Fruit fly (Drosophila melanogaster): Measurements from ENCODE around the gene Rsph9.

Rsph9 gene

DNA sequence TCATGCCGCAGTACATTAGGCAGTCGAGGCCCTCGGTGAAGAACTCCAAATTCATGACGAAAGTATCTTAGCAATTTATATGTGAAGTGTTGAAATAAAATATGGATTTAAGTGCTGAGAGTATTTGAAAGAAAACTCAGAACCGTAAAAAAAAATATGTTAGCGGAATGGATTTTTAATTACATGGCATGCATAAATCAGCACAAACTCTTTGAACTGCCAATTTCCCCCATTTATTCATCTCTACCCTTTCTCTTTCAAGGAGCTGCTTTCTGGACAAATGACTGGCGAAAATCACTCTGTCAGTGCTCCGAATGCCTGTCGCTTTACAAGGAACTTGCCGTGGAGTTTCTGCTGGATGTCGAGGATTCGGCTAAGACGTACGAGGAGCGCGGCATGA is at the start of gene Rsph9:
TSS of gene Rsph9 (minus strand) at position 101 of the 400 bp plus-strand sequence.
- TF ChIP-seq pan (optimal IDR thresholded peaks at IDR 0.05) (no peak), usp (GFP tag; optimal IDR thresholded peaks at IDR 0.05) (no peak), psq (optimal IDR thresholded peaks at IDR 0.05) (no peak), Dll (optimal IDR thresholded peaks at IDR 0.05) (no peak)

DNA sequence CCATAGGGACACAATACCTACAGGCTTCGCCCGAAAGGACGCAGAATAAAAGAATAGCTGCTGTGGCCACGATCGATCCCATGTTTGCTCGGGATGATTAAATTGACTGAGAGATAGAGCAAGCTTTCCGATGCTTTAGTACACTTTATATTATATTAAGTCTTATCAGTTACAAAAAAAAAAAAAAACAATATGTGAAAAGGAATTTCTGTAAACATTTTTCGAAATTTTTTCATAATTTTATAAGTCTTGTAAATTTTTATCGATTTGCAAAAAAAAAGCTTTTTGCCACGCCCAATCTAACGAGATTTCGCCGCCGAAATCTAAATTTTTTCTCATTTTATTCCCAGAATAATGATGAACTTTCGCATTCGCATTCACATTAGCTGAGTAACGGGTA is 45.5 kb upstream of the Rsph9 start, which contains the start of gene CG18563:
TSS of gene CG18563 (minus strand) at position 101 of the 400 bp plus-strand sequence.
- no peak for TF ChIP-seq usp (GFP tag; optimal IDR thresholded peaks at IDR 0.05)
- no peak for TF ChIP-seq psq (optimal IDR thresholded peaks at IDR 0.05)
- TF ChIP-seq CG8478 (optimal IDR thresholded peaks at IDR 0.05) = no peak
- TF ChIP-seq Dll (optimal IDR thresholded peaks at IDR 0.05) = no peak
- TF ChIP-seq pan (optimal IDR thresholded peaks at IDR 0.05) = no peak
- no peak for TF ChIP-seq EcR (GFP tag; optimal IDR thresholded peaks at IDR 0.05)

DNA sequence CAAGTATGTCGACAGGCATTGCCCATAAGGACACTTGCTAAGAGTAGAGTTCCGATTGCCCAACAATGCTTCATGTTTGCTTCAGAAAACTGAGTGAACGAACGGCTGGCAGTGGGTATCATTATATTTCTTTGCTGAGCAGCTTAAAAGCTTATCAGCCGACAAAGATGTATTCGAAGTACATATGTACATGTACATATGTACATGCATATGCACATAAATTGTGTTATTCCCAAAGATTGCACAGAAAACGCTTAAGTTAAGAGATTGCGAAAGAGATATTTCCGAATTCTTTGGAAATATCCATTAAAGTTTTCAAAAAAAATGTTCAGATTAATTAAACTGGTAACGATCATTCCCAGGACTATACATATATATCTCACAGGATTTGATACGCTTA is 43.4 kb upstream of the Rsph9 start, which contains the start of gene SPH93:
TSS of gene SPH93 (minus strand) at position 101 of the 400 bp plus-strand sequence.
- TF ChIP-seq pan (optimal IDR thresholded peaks at IDR 0.05) = no peak
- no peak for TF ChIP-seq Dll (optimal IDR thresholded peaks at IDR 0.05)
- TF ChIP-seq EcR (GFP tag; optimal IDR thresholded peaks at IDR 0.05) = no peak
- TF ChIP-seq CG8478 (optimal IDR thresholded peaks at IDR 0.05) = no peak
- no peak for TF ChIP-seq psq (optimal IDR thresholded peaks at IDR 0.05)
- TF ChIP-seq usp (GFP tag; optimal IDR thresholded peaks at IDR 0.05) = no peak

DNA sequence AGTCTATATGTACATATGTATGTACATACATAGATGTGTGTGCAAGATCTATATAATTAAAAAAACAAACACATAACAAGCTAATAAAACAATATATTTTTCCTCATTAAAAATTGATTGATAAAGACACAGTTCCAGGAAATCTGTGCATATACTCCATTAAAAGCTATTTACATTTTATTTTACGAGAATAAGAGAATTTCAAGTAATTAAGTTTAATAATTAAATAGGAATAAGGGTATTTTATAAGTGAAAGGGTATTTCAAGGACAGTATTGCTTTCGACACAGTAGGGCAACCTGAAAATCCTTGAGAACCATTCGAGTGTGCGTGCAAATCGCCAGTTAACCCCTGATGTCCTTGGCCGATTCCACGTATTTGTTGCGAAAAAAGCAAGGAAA is 40.2 kb upstream of the Rsph9 start, which contains the start of gene CG5050:
TSS of gene CG5050 (plus strand) at position 301 of the 400 bp plus-strand sequence.
- TF ChIP-seq pan (optimal IDR thresholded peaks at IDR 0.05) = no peak
- no peak for TF ChIP-seq CG8478 (optimal IDR thresholded peaks at IDR 0.05)
- TF ChIP-seq Dll (optimal IDR thresholded peaks at IDR 0.05) = no peak
- no peak for TF ChIP-seq EcR (GFP tag; optimal IDR thresholded peaks at IDR 0.05)
- no peak for TF ChIP-seq usp (GFP tag; optimal IDR thresholded peaks at IDR 0.05)
- TF ChIP-seq psq (optimal IDR thresholded peaks at IDR 0.05) = no peak

DNA sequence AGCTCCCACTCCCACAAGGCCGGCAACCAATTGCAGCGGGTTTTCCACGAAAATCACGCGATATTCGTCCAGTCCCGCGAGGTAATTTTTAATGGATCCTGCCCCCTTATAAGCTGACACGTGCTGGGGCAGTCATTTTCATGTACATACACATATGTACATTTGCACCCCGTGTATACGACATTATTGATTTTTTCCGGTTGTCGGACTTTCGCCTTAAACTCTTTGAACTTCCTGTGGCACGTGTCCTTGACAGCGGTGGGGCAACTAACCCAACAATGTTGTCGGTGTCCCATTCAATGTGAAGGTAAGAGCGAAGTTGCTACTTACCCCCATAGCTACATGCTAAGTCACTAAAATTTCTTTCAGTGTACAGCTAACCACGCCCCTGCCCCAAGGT is 39.7 kb upstream of the Rsph9 start:
- TF ChIP-seq pan (optimal IDR thresholded peaks at IDR 0.05) (no peak), CG8478 (optimal IDR thresholded peaks at IDR 0.05) (no peak), usp (GFP tag; optimal IDR thresholded peaks at IDR 0.05) (no peak), EcR (GFP tag; optimal IDR thresholded peaks at IDR 0.05) (no peak), psq (optimal IDR thresholded peaks at IDR 0.05) (no peak), Dll (optimal IDR thresholded peaks at IDR 0.05) (no peak)

DNA sequence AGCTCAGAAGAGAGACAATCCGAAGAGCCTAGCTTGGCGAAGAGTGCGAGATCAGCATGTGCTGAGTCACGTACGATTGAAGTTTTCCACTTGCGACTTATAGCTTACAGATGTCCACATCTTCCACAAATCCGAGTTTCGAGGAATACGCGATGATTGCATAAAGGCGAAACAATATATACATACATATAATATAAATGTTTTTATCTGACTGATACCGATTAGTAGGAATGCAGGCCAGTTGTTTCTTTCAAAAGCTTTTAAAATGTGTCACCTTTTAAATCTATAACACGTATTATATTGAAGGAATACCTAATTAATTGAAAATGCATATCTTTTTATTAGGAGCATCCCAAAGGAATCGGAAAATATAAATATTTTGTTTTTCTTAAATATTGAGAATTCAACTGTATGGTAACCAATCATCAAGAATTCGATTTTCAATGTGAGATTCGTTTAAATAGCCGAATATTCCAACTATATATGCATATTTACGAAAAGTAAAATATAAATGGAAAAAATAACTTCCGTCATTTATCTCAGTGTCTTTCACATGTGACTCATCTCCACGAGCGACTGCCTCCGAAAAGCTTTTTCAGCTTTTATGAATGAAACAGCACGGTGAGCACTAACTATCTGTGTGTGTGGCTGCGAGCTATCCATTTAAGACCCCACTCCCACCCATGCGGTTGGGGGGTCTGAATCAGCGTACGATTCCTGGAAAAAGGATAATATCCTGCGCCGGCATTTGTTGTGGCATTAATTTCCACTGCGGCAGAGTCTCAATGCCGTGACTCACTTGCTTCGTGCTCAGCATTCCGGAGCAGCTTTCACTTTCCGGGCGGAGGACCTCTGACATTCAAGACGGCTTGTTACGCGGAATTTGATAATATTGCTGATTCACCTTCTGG is 38.3 kb upstream of the Rsph9 start:
- TF ChIP-seq pan (optimal IDR thresholded peaks at IDR 0.05) = no peak
- no peak for TF ChIP-seq psq (optimal IDR thresholded peaks at IDR 0.05)
- no peak for TF ChIP-seq EcR (GFP tag; optimal IDR thresholded peaks at IDR 0.05)
- no peak for TF ChIP-seq Dll (optimal IDR thresholded peaks at IDR 0.05)
- TF ChIP-seq CG8478 (optimal IDR thresholded peaks at IDR 0.05) = no peak
- TF ChIP-seq usp (GFP tag; optimal IDR thresholded peaks at IDR 0.05) = no peak

DNA sequence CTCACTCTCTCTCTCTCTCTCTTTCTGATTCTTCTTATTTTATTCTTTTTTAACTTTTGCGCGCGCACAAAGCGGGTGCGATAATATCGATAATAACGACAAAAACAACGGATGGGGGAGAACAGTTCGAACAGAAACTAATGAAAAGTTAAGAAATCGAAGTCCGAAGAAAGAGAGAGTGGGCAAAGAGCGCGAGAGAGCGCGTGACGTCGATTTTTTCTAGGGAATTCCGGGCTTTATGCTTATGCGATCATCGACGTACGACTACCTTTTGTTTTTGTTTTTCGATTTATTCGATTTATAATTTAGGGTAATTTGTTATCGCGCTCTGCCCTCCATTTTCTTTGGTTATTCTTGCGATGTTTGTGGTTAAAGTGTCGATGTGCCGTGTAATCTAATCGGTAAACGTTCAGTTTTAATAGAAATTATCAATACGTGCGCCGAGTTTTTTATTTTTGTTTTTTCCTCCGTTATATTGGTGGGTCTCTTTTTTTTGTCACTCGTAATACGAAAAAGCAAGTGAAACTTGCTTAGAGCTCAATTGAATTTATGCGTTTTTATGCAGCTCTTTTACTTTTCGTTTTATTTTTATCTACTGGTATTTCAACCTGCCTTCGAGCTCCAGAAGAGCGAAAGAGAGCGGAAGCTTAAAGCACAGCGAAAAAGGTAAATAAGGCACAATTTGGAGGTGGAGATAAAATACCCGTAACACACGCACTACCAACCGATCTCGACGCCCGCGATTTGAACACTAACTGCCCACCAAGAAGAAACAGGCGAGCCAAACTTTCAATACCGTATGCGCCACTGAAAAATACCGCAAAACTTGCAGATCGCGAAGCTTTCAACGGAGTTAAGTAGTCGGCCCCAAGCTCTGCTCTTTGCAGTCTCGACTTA is 37.4 kb upstream of the Rsph9 start, which contains the start of gene dl:
TSS of gene dl (minus strand) at position 757 of the 897 bp plus-strand sequence.
- TF ChIP-seq usp (GFP tag; optimal IDR thresholded peaks at IDR 0.05) (no peak), EcR (GFP tag; optimal IDR thresholded peaks at IDR 0.05) (no peak), pan (optimal IDR thresholded peaks at IDR 0.05) (peak; percentile 67)

DNA sequence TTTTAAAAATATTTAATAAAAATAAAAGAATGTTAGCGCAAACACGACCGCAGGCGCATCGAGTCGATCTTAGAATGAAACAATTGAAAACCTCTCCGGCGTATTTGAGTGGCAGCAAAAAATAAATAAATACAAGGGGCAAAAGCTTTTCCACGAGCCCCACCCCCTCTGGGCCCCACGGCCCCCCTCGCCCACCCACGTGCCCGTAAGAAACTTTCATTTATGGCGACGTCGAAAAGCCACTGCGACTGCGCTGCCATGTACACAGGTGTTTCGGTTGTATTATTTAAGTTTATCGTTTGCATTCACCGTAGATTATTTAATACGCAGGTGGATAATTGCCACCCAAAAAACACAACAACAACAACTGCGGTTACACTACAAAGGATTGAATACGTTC is 36.0 kb upstream of the Rsph9 start:
- TF ChIP-seq psq (optimal IDR thresholded peaks at IDR 0.05) (no peak), Dll (optimal IDR thresholded peaks at IDR 0.05) (no peak), EcR (GFP tag; optimal IDR thresholded peaks at IDR 0.05) (no peak), pan (optimal IDR thresholded peaks at IDR 0.05) (no peak), usp (GFP tag; optimal IDR thresholded peaks at IDR 0.05) (no peak), CG8478 (optimal IDR thresholded peaks at IDR 0.05) (no peak)

DNA sequence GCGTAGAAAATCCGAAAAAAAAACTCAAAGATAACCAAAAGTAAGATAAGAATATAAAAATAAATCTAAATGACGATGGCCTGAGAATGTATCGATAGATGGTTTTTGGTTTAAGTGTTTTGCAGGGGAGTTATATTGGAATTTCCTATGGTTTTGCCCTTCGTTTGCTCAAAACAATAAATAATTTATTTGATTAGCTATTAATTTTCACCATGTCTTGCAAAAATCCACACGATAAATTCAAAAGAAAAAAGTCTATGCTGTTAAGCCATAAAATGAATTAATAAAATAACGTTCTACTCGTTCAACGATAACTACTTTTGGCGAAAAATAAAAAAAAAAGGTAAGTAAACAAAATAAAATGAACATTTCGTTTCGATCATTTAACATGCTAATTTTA is 34.6 kb upstream of the Rsph9 start:
- TF ChIP-seq psq (optimal IDR thresholded peaks at IDR 0.05) = no peak
- TF ChIP-seq Dll (optimal IDR thresholded peaks at IDR 0.05) = no peak
- TF ChIP-seq usp (GFP tag; optimal IDR thresholded peaks at IDR 0.05) = no peak
- no peak for TF ChIP-seq EcR (GFP tag; optimal IDR thresholded peaks at IDR 0.05)
- no peak for TF ChIP-seq CG8478 (optimal IDR thresholded peaks at IDR 0.05)
- TF ChIP-seq pan (optimal IDR thresholded peaks at IDR 0.05) = no peak

DNA sequence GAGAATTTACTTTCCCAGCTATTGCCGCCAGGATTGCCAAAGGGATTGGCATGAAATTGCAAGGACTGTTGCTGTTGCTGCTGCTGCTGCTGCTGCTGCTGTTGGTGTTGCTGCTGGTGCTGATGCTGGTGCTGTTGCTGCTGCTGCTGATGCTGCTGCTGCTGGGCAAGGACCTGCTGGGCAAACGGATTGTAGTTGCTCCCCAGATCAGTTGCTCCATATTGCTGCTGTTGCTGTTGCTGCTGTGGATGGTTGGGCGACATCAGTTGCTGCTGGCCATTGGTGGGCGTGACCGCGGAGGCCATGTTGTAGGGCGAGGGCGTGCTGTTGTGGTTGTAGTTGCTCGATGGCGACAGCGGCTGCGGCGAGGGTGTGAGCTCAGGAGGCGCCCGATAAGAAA is 25.2 kb upstream of the Rsph9 start:
- TF ChIP-seq Dll (optimal IDR thresholded peaks at IDR 0.05) = no peak
- TF ChIP-seq usp (GFP tag; optimal IDR thresholded peaks at IDR 0.05) = no peak

DNA sequence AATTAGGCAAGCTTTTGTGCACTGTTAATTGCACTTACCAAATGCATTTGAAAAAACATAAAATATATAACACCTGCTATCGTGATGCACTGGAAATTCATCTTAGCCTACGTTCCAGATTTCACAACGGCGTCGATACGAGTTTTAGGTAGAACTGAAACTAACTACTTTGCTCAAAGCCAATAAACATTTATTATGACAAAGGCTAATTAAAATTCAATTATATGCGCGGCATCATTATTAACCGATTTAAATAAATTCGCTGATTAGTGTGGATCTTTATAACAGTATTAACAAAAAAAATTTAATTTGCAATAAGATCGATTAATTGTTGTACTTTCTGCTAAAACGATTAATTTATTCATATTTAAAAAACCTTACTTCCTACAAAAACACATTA is 24.1 kb upstream of the Rsph9 start, which contains the start of gene CG33928:
TSS of gene CG33928 (minus strand) at position 101 of the 400 bp plus-strand sequence.
- TF ChIP-seq usp (GFP tag; optimal IDR thresholded peaks at IDR 0.05) (no peak), CG8478 (optimal IDR thresholded peaks at IDR 0.05) (no peak), Dll (optimal IDR thresholded peaks at IDR 0.05) (no peak), EcR (GFP tag; optimal IDR thresholded peaks at IDR 0.05) (no peak), pan (optimal IDR thresholded peaks at IDR 0.05) (no peak), psq (optimal IDR thresholded peaks at IDR 0.05) (no peak)
